Comparison of ENCODE assay signal across 2 worm cellular contexts in the genomic region with DNA sequence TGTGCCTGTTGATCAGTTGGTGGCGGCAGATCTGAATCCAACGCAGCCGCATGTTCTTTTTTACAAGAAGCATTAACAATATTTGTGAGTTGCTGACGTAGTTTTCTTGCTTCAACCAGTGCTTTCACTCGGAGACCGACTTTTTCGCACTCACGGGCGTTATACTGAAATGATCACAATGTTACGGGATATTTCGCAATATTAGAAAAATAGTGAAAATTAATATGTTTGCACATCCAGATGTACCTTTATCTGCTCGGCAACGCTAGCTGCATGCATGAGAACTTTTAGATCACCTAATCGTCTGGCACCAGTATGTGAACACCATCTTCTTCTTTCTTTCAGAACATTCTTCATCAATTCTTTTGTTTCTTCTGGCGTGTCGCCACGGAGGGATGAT.
TF ChIP-seq lines count a peak whose summit lies in the region.

No protein-coding gene starts in this region.

TF ChIP-seq in whole organism, L4 larva, 104 proteins besides CTCF, POLR2A, EP300 and RAD21:
- TF ChIP-seq zip-2 (tag; optimal IDR thresholded peaks at IDR 0.05; lab: Kevin White, UChicago) (peak; percentile 76), madf-5 (GFP tag; IDR thresholded peaks at IDR 0.05; lab: Robert Waterston, UW) (no peak)

TF ChIP-seq in whole organism, young adult, 124 proteins besides CTCF, POLR2A, EP300 and RAD21:
- TF ChIP-seq cebp-1 (GFP tag; IDR thresholded peaks at IDR 0.05; lab: Robert Waterston, UW) (peak; percentile 47; the same call in 1 of the 2 replicates), cebp-1 (tag; optimal IDR thresholded peaks at IDR 0.05; lab: Kevin White, UChicago) (peak; percentile 90), Y67H2A.10 (GFP tag; conservative IDR thresholded peaks at IDR 0.05; lab: Robert Waterston, UW) (no peak)
TF ChIP-seq in whole organism, young adult: peak in this region for 1.
